Worm (Caenorhabditis elegans) whole organism, late embryonic: ENCODE data around the gene F53F4.15.

Experiments used
- K02D7.2 ChIP-seq: sonication (generic microtip); optimal IDR thresholded peaks from 2 replicates; lab custom pipeline; 2017; ENCODE audit warnings: mild to moderate bottlenecking, missing genetic modification characterization, missing compliant biosample characterization
- K09A11.1 ChIP-seq: sonication (generic microtip); optimal IDR thresholded peaks from 2 replicates; lab custom pipeline; 2017; ENCODE audit warnings: antibody characterized with exemption, mild to moderate bottlenecking, missing genetic modification characterization, missing compliant biosample characterization; ENCODE audit not compliant: insufficient read depth
- ceh-18 ChIP-seq: sonication (generic microtip); optimal IDR thresholded peaks from 2 replicates; lab custom pipeline; 2016; ENCODE audit warnings: missing genetic modification characterization, missing compliant biosample characterization
- ceh-2 ChIP-seq: sonication (generic microtip); optimal IDR thresholded peaks from 2 replicates; lab custom pipeline; 2016; ENCODE audit warnings: missing genotype, missing genetic modification characterization, missing compliant biosample characterization
- ceh-31 ChIP-seq: sonication (generic microtip); optimal IDR thresholded peaks from 2 replicates; lab custom pipeline; 2016; ENCODE audit warnings: missing genetic modification characterization, missing compliant biosample characterization
- ceh-34 ChIP-seq: sonication (generic microtip); optimal IDR thresholded peaks from 2 replicates; lab custom pipeline; 2016; ENCODE audit warnings: mild to moderate bottlenecking, missing genetic modification characterization, missing compliant biosample characterization
- ceh-48 ChIP-seq: sonication (generic microtip); optimal IDR thresholded peaks from 2 replicates; lab custom pipeline; 2016; ENCODE audit warnings: missing genetic modification characterization, inconsistent platforms, missing compliant biosample characterization
- ets-4 ChIP-seq: sonication (generic microtip); optimal IDR thresholded peaks from 2 replicates; lab custom pipeline; 2016; ENCODE audit warnings: missing genetic modification characterization, missing compliant biosample characterization
- eyg-1 ChIP-seq: sonication (generic microtip); optimal IDR thresholded peaks from 2 replicates; lab custom pipeline; 2016; ENCODE audit warnings: missing genotype, missing genetic modification characterization, missing compliant biosample characterization
- fkh-6 ChIP-seq: sonication (generic microtip); optimal IDR thresholded peaks from 2 replicates; lab custom pipeline; 2016; ENCODE audit warnings: missing genetic modification characterization, missing compliant biosample characterization
- gmeb-2 ChIP-seq: sonication (generic microtip); optimal IDR thresholded peaks from 2 replicates; lab custom pipeline; 2016; ENCODE audit warnings: missing genetic modification characterization, inconsistent platforms, missing compliant biosample characterization
- hlh-13 ChIP-seq: fragments of 200-800 bp; sonication (Bioruptor generic); optimal IDR thresholded peaks from 2 replicates; lab custom pipeline; 2018; ENCODE audit warnings: mild to moderate bottlenecking, missing genetic modification characterization, missing compliant biosample characterization
- lin-11 ChIP-seq: fragments of 200-800 bp; sonication (Bioruptor generic); optimal IDR thresholded peaks from 2 replicates; lab custom pipeline; 2018; ENCODE audit warnings: mild to moderate bottlenecking, missing genetic modification characterization, missing compliant biosample characterization
- madf-2 ChIP-seq: sonication (generic microtip); optimal IDR thresholded peaks from 2 replicates; lab custom pipeline; 2017; ENCODE audit warnings: missing genetic modification characterization, missing compliant biosample characterization
- nfya-1 ChIP-seq: sonication (generic microtip); optimal IDR thresholded peaks from 2 replicates; lab custom pipeline; 2017; ENCODE audit warnings: missing genetic modification characterization, mild to moderate bottlenecking, missing compliant biosample characterization, antibody characterized with exemption, moderate library complexity
- nhr-232 ChIP-seq: sonication (generic microtip); optimal IDR thresholded peaks from 2 replicates; lab custom pipeline; 2016; ENCODE audit warnings: missing genetic modification characterization, missing compliant biosample characterization
- npax-4 ChIP-seq: sonication (generic microtip); optimal IDR thresholded peaks from 2 replicates; lab custom pipeline; 2016; ENCODE audit warnings: missing genetic modification characterization, missing compliant biosample characterization
- pat-9 ChIP-seq: fragments of 200-800 bp; sonication (Bioruptor generic); optimal IDR thresholded peaks from 2 replicates; lab custom pipeline; 2018; ENCODE audit warnings: mild to moderate bottlenecking, missing genetic modification characterization, moderate library complexity, missing compliant biosample characterization
- pax-1 ChIP-seq: fragments of 150-350 bp; optimal IDR thresholded peaks from 2 replicates; lab custom pipeline; 2014; ENCODE audit warnings: missing biosample characterization, missing genetic modification characterization
- pha-2 ChIP-seq: sonication (generic microtip); optimal IDR thresholded peaks from 2 replicates; lab custom pipeline; 2017; ENCODE audit warnings: mild to moderate bottlenecking, missing genetic modification characterization, missing compliant biosample characterization
- pqm-1 ChIP-seq: sonication (generic microtip); optimal IDR thresholded peaks from 2 replicates; lab custom pipeline; 2016; ENCODE audit warnings: missing genetic modification characterization, missing compliant biosample characterization
- ref-2 ChIP-seq: sonication (generic microtip); optimal IDR thresholded peaks from 2 replicates; lab custom pipeline; 2016; ENCODE audit warnings: missing genetic modification characterization, missing compliant biosample characterization
- sdc-2 ChIP-seq: sonication (generic microtip); optimal IDR thresholded peaks from 2 replicates; lab custom pipeline; 2016; ENCODE audit warnings: missing genotype, missing genetic modification characterization, missing compliant biosample characterization
- sox-2 ChIP-seq: fragments of 200-800 bp; sonication (Bioruptor generic); IDR thresholded peaks from 2 replicates; pipeline ENCODE4 v1.3.6; 2022; ENCODE audit warnings: missing genetic modification reagents, missing genetic modification characterization, missing compliant biosample characterization
- tbx-2 ChIP-seq: sonication (generic microtip); optimal IDR thresholded peaks from 2 replicates; lab custom pipeline; 2016; ENCODE audit warnings: missing genetic modification characterization, missing compliant biosample characterization
- tbx-7 ChIP-seq: sonication (generic microtip); optimal IDR thresholded peaks from 2 replicates; lab custom pipeline; 2016; ENCODE audit warnings: missing genotype, missing genetic modification characterization, missing compliant biosample characterization
- ttx-3 ChIP-seq: sonication (generic microtip); optimal IDR thresholded peaks from 2 replicates; lab custom pipeline; 2016; ENCODE audit warnings: missing genetic modification reagents, missing genetic modification characterization, missing compliant biosample characterization
- unc-3 ChIP-seq, 2 experiments: fragments of 200-800 bp in 1 of 2; sonication (Bioruptor generic) in 1 of 2; sonication (generic microtip) in 1 of 2; conservative IDR thresholded peaks in 1 of 2; optimal IDR thresholded peaks in 1 of 2; 2 replicates each; pipeline versions ENCODE4 v1.3.6 to Lab custom; 2016 to 2022; ENCODE audit warnings: missing compliant biosample characterization in 2 of 2, missing genetic modification characterization in 2 of 2, missing genetic modification reagents in 1 of 2
- unc-42 ChIP-seq: sonication (generic microtip); optimal IDR thresholded peaks from 2 replicates; lab custom pipeline; 2016; ENCODE audit warnings: missing genotype, missing genetic modification characterization, missing compliant biosample characterization
- unc-55 ChIP-seq: sonication (generic microtip); optimal IDR thresholded peaks from 2 replicates; lab custom pipeline; 2017; ENCODE audit warnings: missing biosample characterization, missing genetic modification reagents, missing genetic modification characterization
- unc-86 ChIP-seq: sonication (generic microtip); optimal IDR thresholded peaks from 2 replicates; lab custom pipeline; 2016; ENCODE audit warnings: missing genetic modification characterization, missing compliant biosample characterization
- zip-5 ChIP-seq: sonication (generic microtip); optimal IDR thresholded peaks from 2 replicates; lab custom pipeline; 2016; ENCODE audit warnings: missing genetic modification characterization, missing compliant biosample characterization

Gene F53F4.15

ce11 chrV:13647617-13648016, 26.8 kb downstream of the F53F4.15 start:
- TF ChIP-seq pqm-1 (tag; lab: Kevin White, UChicago), result no peak
- 0 out of 2 replicates have a peak, but pooled peaks have one; percentile 11 for TF ChIP-seq unc-3 (GFP tag; conservative IDR thresholded peaks at IDR 0.05; lab: Robert Waterston, UW)
- no peak for TF ChIP-seq unc-3 (tag; optimal IDR thresholded peaks at IDR 0.05; lab: Kevin White, UChicago)

ce11 chrV:13649730-13650349, 29.1 kb downstream of the F53F4.15 start, which contains the start of gene H37A05.4:
Gene H37A05.4, minus strand, starts transcription at chrV:13649780.
- TF ChIP-seq ceh-48 (tag; lab: Kevin White, UChicago), result no peak
- TF ChIP-seq ets-4, result no peak
- TF ChIP-seq hlh-13, result no peak
- TF ChIP-seq zip-5 (tag; lab: Kevin White, UChicago), result no peak
- TF ChIP-seq ceh-34 (tag; lab: Kevin White, UChicago), result no peak
- no peak for TF ChIP-seq unc-42 (tag; lab: Kevin White, UChicago)
- no peak for TF ChIP-seq eyg-1 (tag; lab: Kevin White, UChicago)
- TF ChIP-seq K02D7.2 (tag; lab: Kevin White, UChicago), result no peak
- TF ChIP-seq gmeb-2 (tag; lab: Kevin White, UChicago), result no peak
- TF ChIP-seq ceh-31 (tag; lab: Kevin White, UChicago), result no peak

- no peak for TF ChIP-seq tbx-2 (tag; lab: Kevin White, UChicago)
- no peak for TF ChIP-seq ets-4
- TF ChIP-seq sox-2 (GFP tag; lab: Robert Waterston, UW), result no peak
- TF ChIP-seq pqm-1 (tag; lab: Kevin White, UChicago), result no peak
- TF ChIP-seq pha-2 (tag; lab: Kevin White, UChicago), result no peak
- no peak for TF ChIP-seq unc-86 (tag; lab: Kevin White, UChicago)
- TF ChIP-seq nhr-232 (tag; lab: Kevin White, UChicago), result no peak
- no peak for TF ChIP-seq ceh-31 (tag; lab: Kevin White, UChicago)
- no peak for TF ChIP-seq madf-2 (tag; lab: Kevin White, UChicago)
- no peak for TF ChIP-seq npax-4 (tag; lab: Kevin White, UChicago)
- TF ChIP-seq ref-2 (tag; lab: Kevin White, UChicago), result no peak
- no peak for TF ChIP-seq unc-55 (GFP tag; lab: Kevin White, UChicago)
- TF ChIP-seq pat-9, result no peak
- TF ChIP-seq fkh-6 (tag; lab: Kevin White, UChicago), result no peak
- TF ChIP-seq ttx-3 (tag; lab: Kevin White, UChicago), result no peak
- no peak for TF ChIP-seq ceh-2 (tag; lab: Kevin White, UChicago)
- no peak for TF ChIP-seq ceh-48 (tag; lab: Kevin White, UChicago)
- no peak for TF ChIP-seq K09A11.1 (tag; lab: Kevin White, UChicago)
- no peak for TF ChIP-seq pax-1 (tag; lab: Kevin White, UChicago)
- no peak for TF ChIP-seq gmeb-2 (tag; lab: Kevin White, UChicago)
Observed at ce11 chrV:13650800-13651199, 30.0 kb downstream of the F53F4.15 start.

ce11 chrV:13652322-13652721, 31.5 kb downstream of the F53F4.15 start:
- TF ChIP-seq nfya-1 (tag; lab: Kevin White, UChicago), result no peak
- no peak for TF ChIP-seq hlh-13
- TF ChIP-seq sox-2 (GFP tag; lab: Robert Waterston, UW), result no peak
- no peak for TF ChIP-seq sdc-2
- no peak for TF ChIP-seq lin-11 (tag; lab: Kevin White, UChicago)
- no peak for TF ChIP-seq unc-3 (GFP tag; conservative IDR thresholded peaks at IDR 0.05; lab: Robert Waterston, UW)
- TF ChIP-seq unc-3 (tag; optimal IDR thresholded peaks at IDR 0.05; lab: Kevin White, UChicago), result no peak
- no peak for TF ChIP-seq tbx-7 (tag; lab: Kevin White, UChicago)
- no peak for TF ChIP-seq ceh-18 (tag; lab: Kevin White, UChicago)
